Fruit fly (Drosophila melanogaster) whole organism, embryonic: Measurements from ENCODE around the gene CAH3.

Experiments
- Aef1 ChIP-seq: fragments of 200-800 bp; sonication (Bioruptor generic); IDR thresholded peaks from 3 replicates; pipeline ENCODE4 v1.3.6; 2022; ENCODE audit warnings: missing biosample characterization, missing genetic modification characterization
- Asciz ChIP-seq: fragments of 200-800 bp; sonication (Bioruptor generic); optimal IDR thresholded peaks from 2 replicates; lab custom pipeline; 2017; ENCODE audit warnings: missing biosample characterization, mild to moderate bottlenecking, missing genetic modification characterization, missing genetic modification reagents
- Atf6 ChIP-seq: fragments of 200-800 bp; sonication (Bioruptor generic); IDR thresholded peaks from 2 replicates; pipeline ENCODE4 v1.3.6; 2022; ENCODE audit warnings: missing biosample characterization, missing genetic modification characterization
- B-H2 ChIP-seq: fragments of 200-800 bp; sonication (Bioruptor generic); optimal IDR thresholded peaks from 2 replicates; lab custom pipeline; 2018; ENCODE audit warnings: missing biosample characterization, mild to moderate bottlenecking, missing genetic modification characterization
- CG10654 ChIP-seq: fragments of 200-800 bp; sonication (Bioruptor generic); optimal IDR thresholded peaks from 2 replicates; lab custom pipeline; 2016; ENCODE audit warnings: missing biosample characterization, missing genetic modification characterization
- CG10959 ChIP-seq: fragments of 200-800 bp; sonication (Bioruptor generic); IDR thresholded peaks from 2 replicates; pipeline ENCODE4 v1.3.6; 2022; ENCODE audit warnings: missing biosample characterization, missing genetic modification characterization
- CG10979 ChIP-seq: fragments of 200-800 bp; sonication (Bioruptor generic); optimal IDR thresholded peaks from 2 replicates; lab custom pipeline; 2018; ENCODE audit warnings: missing biosample characterization, mild to moderate bottlenecking, missing genetic modification characterization, moderate library complexity
- CG11504 ChIP-seq: fragments of 200-800 bp; sonication (Bioruptor generic); optimal IDR thresholded peaks from 3 replicates; lab custom pipeline; 2019; ENCODE audit warnings: missing biosample characterization, mild to moderate bottlenecking, missing genetic modification characterization, moderate library complexity
- CG12071 ChIP-seq: fragments of 200-800 bp; sonication (Bioruptor generic); optimal IDR thresholded peaks from 3 replicates; lab custom pipeline; 2018; ENCODE audit warnings: missing biosample characterization, mild to moderate bottlenecking, missing genetic modification characterization
- CG13123 ChIP-seq: fragments of 200-800 bp; sonication (Bioruptor generic); optimal IDR thresholded peaks from 2 replicates; lab custom pipeline; 2016; ENCODE audit warnings: missing biosample characterization, missing genetic modification characterization
- CG13775 ChIP-seq: fragments of 200-800 bp; sonication (Bioruptor generic); optimal IDR thresholded peaks from 3 replicates; lab custom pipeline; 2017; ENCODE audit warnings: missing biosample characterization, mild to moderate bottlenecking, missing genetic modification characterization
- CG15073 ChIP-seq: fragments of 200-800 bp; sonication (Bioruptor generic); optimal IDR thresholded peaks from 2 replicates; lab custom pipeline; 2016; ENCODE audit warnings: missing biosample characterization, missing genetic modification characterization
- CG1603 ChIP-seq: fragments of 200-800 bp; sonication (Bioruptor generic); optimal IDR thresholded peaks from 2 replicates; lab custom pipeline; 2019; ENCODE audit warnings: missing biosample characterization, mild to moderate bottlenecking, missing genetic modification characterization, moderate library complexity
- CG17359 ChIP-seq: fragments of 200-800 bp; sonication (Bioruptor generic); optimal IDR thresholded peaks from 3 replicates; lab custom pipeline; 2018; ENCODE audit warnings: missing biosample characterization, mild to moderate bottlenecking, missing genetic modification characterization, moderate library complexity
- CG33557 ChIP-seq: fragments of 200-800 bp; sonication (Bioruptor generic); optimal IDR thresholded peaks from 2 replicates; lab custom pipeline; 2019; ENCODE audit warnings: missing biosample characterization, mild to moderate bottlenecking, missing genetic modification characterization, moderate library complexity
- CG5953 ChIP-seq: fragments of 200-800 bp; sonication (Bioruptor generic); IDR thresholded peaks from 2 replicates; pipeline ENCODE4 v1.3.6; 2022; ENCODE audit warnings: missing biosample characterization, missing genetic modification characterization
- CG6272 ChIP-seq: fragments of 200-800 bp; sonication (Bioruptor generic); IDR thresholded peaks from 2 replicates; pipeline ENCODE4 v1.3.6; 2022; ENCODE audit warnings: missing biosample characterization, missing genetic modification characterization
- CG6654 ChIP-seq: fragments of 200-800 bp; sonication (Bioruptor generic); optimal IDR thresholded peaks from 2 replicates; lab custom pipeline; 2017; ENCODE audit warnings: missing biosample characterization, mild to moderate bottlenecking, missing genetic modification characterization
- CG7556 ChIP-seq: fragments of 200-800 bp; sonication (Bioruptor generic); optimal IDR thresholded peaks from 2 replicates; lab custom pipeline; 2017; ENCODE audit warnings: missing biosample characterization, mild to moderate bottlenecking, missing genetic modification characterization
- CG8089 ChIP-seq: fragments of 200-800 bp; sonication (Bioruptor generic); optimal IDR thresholded peaks from 3 replicates; lab custom pipeline; 2016; ENCODE audit warnings: missing biosample characterization, missing genetic modification characterization
- CG8290 ChIP-seq, 3 experiments: fragments of 200-800 bp; sonication (Bioruptor generic); optimal IDR thresholded peaks; 2 replicates each; lab custom pipeline; 2016 to 2019; ENCODE audit warnings: missing biosample characterization in 3 of 3, missing genetic modification characterization in 3 of 3, mild to moderate bottlenecking in 2 of 3, moderate library complexity in 1 of 3
- CG9215 ChIP-seq: fragments of 200-800 bp; sonication (Bioruptor generic); IDR thresholded peaks from 2 replicates; pipeline ENCODE4 v1.3.6; 2022; ENCODE audit warnings: missing biosample characterization, missing genetic modification characterization
- Chrac-16 ChIP-seq: fragments of 200-800 bp; sonication (Bioruptor generic); optimal IDR thresholded peaks from 3 replicates; lab custom pipeline; 2016; ENCODE audit warnings: missing biosample characterization, missing genetic modification characterization
- CoRest ChIP-seq: fragments of 200-800 bp; sonication (Bioruptor generic); optimal IDR thresholded peaks from 3 replicates; lab custom pipeline; 2018; ENCODE audit warnings: missing biosample characterization, mild to moderate bottlenecking, missing genetic modification characterization, moderate library complexity
- Deaf1 ChIP-seq: fragments of 200-800 bp; optimal IDR thresholded peaks from 3 replicates; lab custom pipeline; 2019; ENCODE audit warnings: missing biosample characterization, mild to moderate bottlenecking, missing genetic modification characterization, moderate library complexity
- Dek ChIP-seq: fragments of 200-800 bp; sonication (Bioruptor generic); optimal IDR thresholded peaks from 3 replicates; lab custom pipeline; 2019; ENCODE audit warnings: missing biosample characterization, mild to moderate bottlenecking, missing genetic modification characterization, moderate library complexity
- Eip74EF ChIP-seq, 2 experiments: fragments of 200-800 bp in 1 of 2; fragments of >200 bp in 1 of 2; sonication (Bioruptor generic) in 1 of 2; optimal IDR thresholded peaks; 2 replicates each; lab custom pipeline; 2017 to 2019; ENCODE audit warnings: missing biosample characterization in 2 of 2, missing genetic modification characterization in 2 of 2, mild to moderate bottlenecking in 1 of 2, moderate library complexity in 1 of 2
- HLH54F ChIP-seq: fragments of 200-800 bp; sonication (Bioruptor generic); optimal IDR thresholded peaks from 3 replicates; lab custom pipeline; 2016; ENCODE audit warnings: missing biosample characterization, missing genetic modification characterization
- Hey ChIP-seq: fragments of 200-800 bp; sonication (Bioruptor generic); optimal IDR thresholded peaks from 3 replicates; lab custom pipeline; 2018; ENCODE audit warnings: missing biosample characterization, mild to moderate bottlenecking, missing genetic modification characterization
- NC2α ChIP-seq: fragments of 200-800 bp; sonication (Bioruptor generic); optimal IDR thresholded peaks from 2 replicates; lab custom pipeline; 2016; ENCODE audit warnings: missing biosample characterization, missing genetic modification characterization
- Ravus ChIP-seq: fragments of 200-800 bp; sonication (Bioruptor generic); IDR thresholded peaks from 2 replicates; pipeline ENCODE4 v1.3.6; 2022; ENCODE audit warnings: missing biosample characterization, missing genetic modification characterization
- Six4 ChIP-seq: fragments of 200-800 bp; sonication (Bioruptor generic); optimal IDR thresholded peaks from 2 replicates; lab custom pipeline; 2016; ENCODE audit warnings: missing biosample characterization, missing genetic modification characterization
- Spps ChIP-seq: fragments of 200-800 bp; sonication (Bioruptor generic); optimal IDR thresholded peaks from 2 replicates; lab custom pipeline; 2018; ENCODE audit warnings: missing biosample characterization, mild to moderate bottlenecking, missing genetic modification characterization
- al ChIP-seq: fragments of 200-800 bp; sonication (Bioruptor generic); IDR thresholded peaks from 2 replicates; pipeline ENCODE4 v1.3.6; 2022; ENCODE audit warnings: missing biosample characterization, missing genetic modification characterization
- cad ChIP-seq: fragments of >200 bp; optimal IDR thresholded peaks from 2 replicates; lab custom pipeline; 2017; ENCODE audit warnings: missing biosample characterization, missing genetic modification characterization
- chif ChIP-seq, 2 experiments: fragments of 200-800 bp; sonication (Bioruptor generic); optimal IDR thresholded peaks; 3 replicates each; lab custom pipeline; 2016; ENCODE audit warnings: missing biosample characterization in 2 of 2, missing genetic modification characterization in 2 of 2
- chinmo ChIP-seq: fragments of 200-800 bp; sonication (Bioruptor generic); IDR thresholded peaks from 4 replicates; pipeline ENCODE4 v1.3.6; 2022; ENCODE audit warnings: missing biosample characterization, missing genetic modification characterization; ENCODE audit not compliant: partially characterized antibody
- hbn ChIP-seq: fragments of 200-800 bp; sonication (Bioruptor generic); IDR thresholded peaks from 2 replicates; pipeline ENCODE4 v1.3.6; 2022; ENCODE audit warnings: missing biosample characterization, missing genetic modification characterization; ENCODE audit not compliant: partially characterized antibody
- her ChIP-seq: fragments of 200-800 bp; sonication (Bioruptor generic); optimal IDR thresholded peaks from 2 replicates; lab custom pipeline; 2016; ENCODE audit warnings: missing biosample characterization, missing genetic modification characterization
- nerfin-1 ChIP-seq: fragments of 200-800 bp; sonication (Bioruptor generic); optimal IDR thresholded peaks from 3 replicates; lab custom pipeline; 2019; ENCODE audit warnings: missing biosample characterization, mild to moderate bottlenecking, missing genetic modification characterization, moderate library complexity
- nom ChIP-seq: fragments of 200-800 bp; sonication (Bioruptor generic); optimal IDR thresholded peaks from 2 replicates; lab custom pipeline; 2017; ENCODE audit warnings: missing biosample characterization, missing genetic modification characterization, mild to moderate bottlenecking, moderate library complexity, missing genetic modification reagents
- oc ChIP-seq: fragments of 200-800 bp; sonication (Bioruptor generic); optimal IDR thresholded peaks from 2 replicates; lab custom pipeline; 2018; ENCODE audit warnings: missing biosample characterization, mild to moderate bottlenecking, missing genetic modification characterization, moderate library complexity
- onecut ChIP-seq: fragments of 200-800 bp; sonication (Bioruptor generic); IDR thresholded peaks from 2 replicates; pipeline ENCODE4 v1.3.6; 2022; ENCODE audit warnings: missing biosample characterization, missing genetic modification characterization
- pb ChIP-seq: fragments of 200-800 bp; sonication (Bioruptor generic); optimal IDR thresholded peaks from 3 replicates; lab custom pipeline; 2016; ENCODE audit warnings: missing biosample characterization, missing genetic modification characterization
- sc ChIP-seq, 3 experiments: fragments of >200 bp in 2 of 3; fragments of 200-800 bp in 1 of 3; sonication (Bioruptor generic) in 1 of 3; optimal IDR thresholded peaks; 2 replicates in 2 of 3; 3 replicates in 1 of 3; lab custom pipeline; 2017; ENCODE audit warnings: mild to moderate bottlenecking in 1 of 3, missing biosample characterization in 1 of 3, missing genetic modification characterization in 1 of 3, missing genetic modification reagents in 1 of 3
- sr ChIP-seq: fragments of 200-800 bp; sonication (Bioruptor generic); IDR thresholded peaks from 3 replicates; pipeline ENCODE4 v1.3.6; 2022; ENCODE audit warnings: missing biosample characterization, missing genetic modification characterization
- tap ChIP-seq: fragments of 200-800 bp; optimal IDR thresholded peaks from 3 replicates; lab custom pipeline; 2019; ENCODE audit warnings: missing biosample characterization, mild to moderate bottlenecking, missing genetic modification characterization, moderate library complexity
- usp ChIP-seq: fragments of >200 bp; optimal IDR thresholded peaks from 2 replicates; lab custom pipeline; 2017; ENCODE audit warnings: missing biosample characterization, missing genetic modification characterization

CAH3 gene

DNA sequence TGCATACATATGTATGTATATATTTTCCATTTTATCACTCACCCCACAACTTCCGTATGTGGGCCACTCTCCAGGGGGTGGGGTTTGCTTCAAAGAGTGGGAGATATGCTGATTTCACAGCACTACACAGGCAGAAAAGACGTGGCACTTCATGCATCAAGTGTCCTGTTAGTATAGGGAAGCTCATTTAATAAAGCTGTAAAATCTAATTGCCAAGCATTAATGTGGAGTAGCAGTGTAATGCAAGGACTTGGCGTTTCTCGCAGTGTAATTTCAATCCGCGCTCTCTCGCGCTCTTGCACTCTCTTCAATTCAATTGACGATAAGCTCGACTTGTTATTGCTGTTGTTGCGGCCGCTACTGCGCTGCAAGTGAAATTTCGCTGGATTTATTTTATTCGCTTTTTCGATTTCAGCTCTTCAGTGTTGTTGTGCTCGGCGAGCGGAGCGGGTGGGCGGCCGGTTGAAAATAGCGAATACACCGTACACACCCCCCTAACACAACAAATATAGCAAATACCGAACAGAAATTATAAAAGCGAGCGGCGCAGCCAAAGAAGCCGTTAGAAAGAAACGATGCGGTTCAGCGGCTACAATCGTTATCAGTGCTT is 28.3 kb downstream of the CAH3 start, which contains the start of gene Hexo2 (continued):
- peak; percentile 86 for TF ChIP-seq Atf6 (GFP tag; lab: Robert Waterston, UW)
- TF ChIP-seq NC2α (GFP tag; lab: Kevin White, UChicago), result peak; percentile 83
- TF ChIP-seq Deaf1, result peak; percentile 51
- TF ChIP-seq CG5953 (GFP tag; lab: Robert Waterston, UW), result peak; percentile 97
- peak; percentile 82 for TF ChIP-seq CG9215 (GFP tag; lab: Robert Waterston, UW)
- TF ChIP-seq sc (optimal IDR thresholded peaks at IDR 0.05; lab: Kevin White, UChicago), result no peak
- TF ChIP-seq sc (GFP tag; optimal IDR thresholded peaks at IDR 0.05; lab: Kevin White, UChicago), result peak; percentile 91
- peak; percentile 95 for TF ChIP-seq CG10654 (GFP tag; lab: Kevin White, UChicago)
- peak; percentile 94 for TF ChIP-seq CG10959 (GFP tag; lab: Robert Waterston, UW)
- TF ChIP-seq sr (GFP tag; lab: Robert Waterston, UW), result no peak; the same call in 1 of the 3 replicates
- peak; percentile 46 for TF ChIP-seq CG33557
- peak; percentile 90 for TF ChIP-seq tap (tag; lab: Kevin White, UChicago)
- TF ChIP-seq usp, result no peak
- peak; percentile 97 for TF ChIP-seq CG17359
- peak; percentile 86 for TF ChIP-seq nerfin-1 (tag; lab: Kevin White, UChicago)
- TF ChIP-seq al (GFP tag; lab: Robert Waterston, UW), result peak; percentile 66
- peak; percentile 91 for TF ChIP-seq CG10979 (tag; lab: Kevin White, UChicago)
- peak in 1 of 2 experiments; percentile 87 for TF ChIP-seq Eip74EF (GFP tag; optimal IDR thresholded peaks at IDR 0.05; lab: Kevin White, UChicago)
- peak; percentile 93 for TF ChIP-seq CG8089 (GFP tag; lab: Kevin White, UChicago)
- TF ChIP-seq Six4 (GFP tag; lab: Kevin White, UChicago), result peak; percentile 93
- TF ChIP-seq cad (GFP tag; lab: Kevin White, UChicago), result no peak
- TF ChIP-seq oc (tag; lab: Kevin White, UChicago), result peak; percentile 96
- peak; percentile 83 for TF ChIP-seq CG13775
- peak; percentile 83 for TF ChIP-seq CG13123 (GFP tag; lab: Kevin White, UChicago)
- peak; percentile 84 for TF ChIP-seq HLH54F
- TF ChIP-seq CG11504 (tag; lab: Kevin White, UChicago), result peak; percentile 94
- TF ChIP-seq nom (GFP tag; lab: Kevin White, UChicago), result peak; percentile 89
- peak; percentile 92 for TF ChIP-seq pb (GFP tag; lab: Kevin White, UChicago)
- peak; percentile 79 for TF ChIP-seq CG6654 (GFP tag; lab: Kevin White, UChicago)
- peak; percentile 94 for TF ChIP-seq CG12071 (GFP tag; lab: Kevin White, UChicago)
- peak; percentile 95 for TF ChIP-seq Aef1 (GFP tag; lab: Robert Waterston, UW)
- peak; percentile 73 for TF ChIP-seq CG15073 (GFP tag; lab: Kevin White, UChicago)
- TF ChIP-seq CoRest (tag; lab: Kevin White, UChicago), result peak; percentile 88
- peak; percentile 96 to 97 for TF ChIP-seq chif (GFP tag; optimal IDR thresholded peaks at IDR 0.05; lab: Kevin White, UChicago)
- TF ChIP-seq CG1603 (tag; lab: Kevin White, UChicago), result peak; percentile 97
- peak; percentile 65 for TF ChIP-seq Spps
- peak; percentile 85 for TF ChIP-seq Ravus (GFP tag; lab: Robert Waterston, UW)
- peak; percentile 85 for TF ChIP-seq Dek (tag; lab: Kevin White, UChicago)
- TF ChIP-seq Asciz, result peak; percentile 90
- TF ChIP-seq CG7556 (GFP tag; lab: Kevin White, UChicago), result peak; percentile 87
- peak; percentile 77 for TF ChIP-seq CG8290 (GFP tag; optimal IDR thresholded peaks at IDR 0.05; lab: Kevin White, UChicago)
- peak; percentile 19 to 98 for TF ChIP-seq CG8290 (tag; optimal IDR thresholded peaks at IDR 0.05; lab: Kevin White, UChicago)
- TF ChIP-seq hbn (GFP tag; lab: Robert Waterston, UW), result no peak
- peak; percentile 91 for TF ChIP-seq Chrac-16 (GFP tag; lab: Kevin White, UChicago)
- TF ChIP-seq onecut (GFP tag; lab: Robert Waterston, UW), result peak; percentile 93
- peak; percentile 92 for TF ChIP-seq her (GFP tag; lab: Kevin White, UChicago)
- TF ChIP-seq chinmo (GFP tag; lab: Robert Waterston, UW), result 0 out of 4 replicates have a peak, but pooled peaks have one; percentile 48
- peak; percentile 47 for TF ChIP-seq Hey (tag; lab: Kevin White, UChicago)
- TF ChIP-seq B-H2 (GFP tag; lab: Kevin White, UChicago), result no peak
- peak; percentile 92 for TF ChIP-seq CG6272 (GFP tag; lab: Robert Waterston, UW)
